Fruit fly (Drosophila melanogaster) whole organism, adult: Measurements from ENCODE around the gene mRpL55.

Experiments used
- CG7101 ChIP-seq: fragments of 200-800 bp; sonication (Bioruptor generic); optimal IDR thresholded peaks from 2 replicates; lab custom pipeline; 2018; ENCODE audit warnings: missing biosample characterization, mild to moderate bottlenecking, missing genetic modification characterization, moderate library complexity
- Hr96 ChIP-seq: fragments of 200-800 bp; sonication (Bioruptor generic); optimal IDR thresholded peaks from 2 replicates; lab custom pipeline; 2016; ENCODE audit warnings: missing biosample characterization, missing genetic modification characterization
- kay ChIP-seq: fragments of 200-800 bp; sonication (Bioruptor generic); peaks from one replicate; lab custom pipeline; 2016; ENCODE audit warnings: missing biosample characterization, missing genetic modification characterization, borderline replicate concordance
- ovo ChIP-seq: fragments of 200-800 bp; sonication (Bioruptor generic); optimal IDR thresholded peaks from 2 replicates; lab custom pipeline; 2016; ENCODE audit warnings: missing biosample characterization, missing genetic modification characterization

dm6 chr3R:19107058-19107457 is 12.4 kb upstream of the mRpL55 start:
- no peak for TF ChIP-seq Hr96
- TF ChIP-seq kay (GFP tag; lab: Kevin White, UChicago): no peak
- TF ChIP-seq CG7101: no peak
- no peak for TF ChIP-seq ovo (GFP tag; lab: Kevin White, UChicago)
